Fruit fly (Drosophila melanogaster) whole organism, pupa: Measurements from ENCODE around the gene CG17292.

Experiments
- CG10348 ChIP-seq: fragments of 200-800 bp; sonication (Bioruptor generic); IDR thresholded peaks from 2 replicates; pipeline ENCODE4 v1.3.6; 2022; ENCODE audit warnings: missing biosample characterization, missing genetic modification characterization
- CG12605 ChIP-seq: fragments of 200-800 bp; sonication (Bioruptor generic); IDR thresholded peaks from 2 replicates; pipeline ENCODE4 v1.3.6; 2022; ENCODE audit warnings: missing biosample characterization, missing genetic modification characterization
- CG13204 ChIP-seq: fragments of 200-800 bp; sonication (Bioruptor generic); optimal IDR thresholded peaks from 2 replicates; lab custom pipeline; 2018; ENCODE audit warnings: missing biosample characterization, mild to moderate bottlenecking, missing genetic modification characterization, moderate library complexity
- CG14655 ChIP-seq: fragments of 200-800 bp; sonication (Bioruptor generic); optimal IDR thresholded peaks from 3 replicates; lab custom pipeline; 2017; ENCODE audit warnings: mild to moderate bottlenecking, missing biosample characterization, missing genetic modification reagents, missing genetic modification characterization
- CG15710 ChIP-seq: fragments of 200-800 bp; sonication (Bioruptor generic); optimal IDR thresholded peaks from 2 replicates; lab custom pipeline; 2018; ENCODE audit warnings: missing biosample characterization, mild to moderate bottlenecking, missing genetic modification characterization, moderate library complexity
- CG17806 ChIP-seq: fragments of 200-800 bp; sonication (Bioruptor generic); optimal IDR thresholded peaks from 2 replicates; lab custom pipeline; 2018; ENCODE audit warnings: missing biosample characterization, mild to moderate bottlenecking, missing genetic modification characterization, moderate library complexity
- CG32121 ChIP-seq: fragments of 200-800 bp; sonication (Bioruptor generic); IDR thresholded peaks from 2 replicates; pipeline ENCODE4 v1.3.6; 2022; ENCODE audit warnings: missing biosample characterization, missing genetic modification characterization
- CG34367 ChIP-seq: fragments of 200-800 bp; sonication (Bioruptor generic); optimal IDR thresholded peaks from 2 replicates; lab custom pipeline; 2018; ENCODE audit warnings: missing biosample characterization, mild to moderate bottlenecking, missing genetic modification characterization
- CG4496 ChIP-seq: fragments of 200-800 bp; sonication (Bioruptor generic); IDR thresholded peaks from 3 replicates; pipeline ENCODE4 v1.3.6; 2022; ENCODE audit warnings: missing biosample characterization, missing genetic modification characterization
- CG8159 ChIP-seq: fragments of 200-800 bp; sonication (Bioruptor generic); optimal IDR thresholded peaks from 3 replicates; lab custom pipeline; 2018; ENCODE audit warnings: missing biosample characterization, mild to moderate bottlenecking, missing genetic modification characterization, moderate library complexity
- CG8301 ChIP-seq: fragments of 200-800 bp; sonication (Bioruptor generic); optimal IDR thresholded peaks from 2 replicates; lab custom pipeline; 2018; ENCODE audit warnings: missing biosample characterization, mild to moderate bottlenecking, missing genetic modification characterization
- CG9948 ChIP-seq: fragments of 200-800 bp; sonication (Bioruptor generic); optimal IDR thresholded peaks from 2 replicates; lab custom pipeline; 2018; ENCODE audit warnings: missing biosample characterization, mild to moderate bottlenecking, missing genetic modification characterization, moderate library complexity
- D1 ChIP-seq: fragments of 200-800 bp; sonication (Bioruptor generic); optimal IDR thresholded peaks from 2 replicates; lab custom pipeline; 2018; ENCODE audit warnings: missing biosample characterization, mild to moderate bottlenecking, missing genetic modification characterization, moderate library complexity
- EcR ChIP-seq: fragments of 200-800 bp; sonication (Bioruptor generic); optimal IDR thresholded peaks from 3 replicates; lab custom pipeline; 2019; ENCODE audit warnings: missing biosample characterization, missing genetic modification characterization, mild to moderate bottlenecking, moderate library complexity, missing genetic modification reagents
- Ets98B ChIP-seq: fragments of 200-800 bp; sonication (Bioruptor generic); IDR thresholded peaks from 2 replicates; pipeline ENCODE4 v1.3.6; 2022; ENCODE audit warnings: missing biosample characterization, missing genetic modification characterization
- Pif1A ChIP-seq: fragments of 200-800 bp; sonication (Bioruptor generic); optimal IDR thresholded peaks from 3 replicates; lab custom pipeline; 2016; ENCODE audit warnings: missing biosample characterization, missing genetic modification characterization
- Pif1B ChIP-seq: fragments of 200-800 bp; sonication (Bioruptor generic); optimal IDR thresholded peaks from 3 replicates; lab custom pipeline; 2016; ENCODE audit warnings: missing biosample characterization, missing genetic modification characterization
- Snoo ChIP-seq: fragments of 200-800 bp; sonication (Bioruptor generic); optimal IDR thresholded peaks from 3 replicates; lab custom pipeline; 2017; ENCODE audit warnings: missing biosample characterization, mild to moderate bottlenecking, missing genetic modification characterization, inconsistent platforms
- fd96Ca ChIP-seq: fragments of 200-800 bp; sonication (Bioruptor generic); IDR thresholded peaks from 3 replicates; pipeline ENCODE4 v1.3.6; 2022; ENCODE audit warnings: missing biosample characterization, missing genetic modification characterization
- gl ChIP-seq: fragments of 200-800 bp; sonication (Bioruptor generic); optimal IDR thresholded peaks from 2 replicates; lab custom pipeline; 2018; ENCODE audit warnings: missing biosample characterization, mild to moderate bottlenecking, missing genetic modification characterization
- rn ChIP-seq: fragments of 200-800 bp; sonication (Bioruptor generic); IDR thresholded peaks from 2 replicates; pipeline ENCODE4 v1.3.6; 2022; ENCODE audit warnings: missing biosample characterization, missing genetic modification characterization

CG17292 gene

DNA sequence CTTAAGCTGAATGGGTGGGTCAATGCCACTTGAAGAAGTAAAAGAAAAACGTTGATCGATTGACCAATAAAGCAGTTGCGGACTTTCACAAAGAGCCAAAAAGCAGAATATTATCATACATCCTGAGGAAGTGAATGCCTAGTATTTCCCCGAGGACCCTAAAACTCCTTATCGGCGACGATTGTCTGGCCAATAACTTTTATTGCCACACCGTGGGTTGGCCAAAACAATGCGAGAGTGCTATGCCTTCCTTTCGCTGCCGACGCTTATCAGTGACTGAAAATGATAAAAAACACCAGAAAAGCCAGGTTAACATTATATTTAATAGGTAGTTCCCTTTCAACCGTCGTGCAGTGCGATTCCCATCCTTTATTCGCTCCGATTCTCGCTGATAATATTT is 18.4 kb upstream of the CG17292 start, which contains the start of gene Mur29B:
Mur29B (plus strand) TSS at position 324 of the 400 bp plus-strand sequence.
- no peak for TF ChIP-seq Pif1B (GFP tag; lab: Kevin White, UChicago)
- TF ChIP-seq fd96Ca (GFP tag; lab: Robert Waterston, UW): no peak
- no peak for TF ChIP-seq Ets98B
- no peak for TF ChIP-seq CG8301
- no peak for TF ChIP-seq CG14655 (GFP tag; lab: Kevin White, UChicago)
- no peak for TF ChIP-seq D1 (tag; lab: Kevin White, UChicago)
- TF ChIP-seq CG4496 (GFP tag; lab: Robert Waterston, UW): no peak
- no peak for TF ChIP-seq CG10348 (GFP tag; lab: Robert Waterston, UW)
- no peak for TF ChIP-seq EcR (GFP tag; lab: Kevin White, UChicago)
- TF ChIP-seq CG17806 (tag; lab: Kevin White, UChicago): no peak
- no peak for TF ChIP-seq CG13204 (GFP tag; lab: Kevin White, UChicago)
- no peak for TF ChIP-seq rn (GFP tag; lab: Robert Waterston, UW)
- TF ChIP-seq gl (tag; lab: Kevin White, UChicago): no peak

DNA sequence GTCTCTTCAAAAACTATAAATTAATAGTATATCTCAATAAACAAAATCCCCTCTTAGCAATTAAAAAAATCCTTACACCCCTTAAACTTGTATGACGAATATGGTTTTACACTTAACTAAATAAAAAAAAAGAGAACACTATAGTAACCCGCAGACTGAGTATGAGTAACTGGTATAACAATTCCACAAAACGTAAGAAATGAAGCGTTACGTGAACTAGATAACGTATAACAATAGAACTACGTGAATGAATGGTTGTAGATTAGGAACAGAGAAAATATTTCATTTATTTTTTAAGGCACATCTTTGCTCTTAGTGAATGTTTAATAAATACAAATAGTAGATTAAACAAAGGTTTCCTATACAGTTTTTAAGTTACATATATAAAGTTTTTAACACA is 14.8 kb upstream of the CG17292 start:
- TF ChIP-seq CG15710 (tag; lab: Kevin White, UChicago): no peak
- TF ChIP-seq CG8301: no peak
- TF ChIP-seq Pif1A (GFP tag; lab: Kevin White, UChicago): no peak
- no peak for TF ChIP-seq D1 (tag; lab: Kevin White, UChicago)
- no peak for TF ChIP-seq CG4496 (GFP tag; lab: Robert Waterston, UW)
- no peak for TF ChIP-seq rn (GFP tag; lab: Robert Waterston, UW)
- TF ChIP-seq EcR (GFP tag; lab: Kevin White, UChicago): no peak
- no peak for TF ChIP-seq CG17806 (tag; lab: Kevin White, UChicago)
- TF ChIP-seq, all 21 proteins: peak for 0

DNA sequence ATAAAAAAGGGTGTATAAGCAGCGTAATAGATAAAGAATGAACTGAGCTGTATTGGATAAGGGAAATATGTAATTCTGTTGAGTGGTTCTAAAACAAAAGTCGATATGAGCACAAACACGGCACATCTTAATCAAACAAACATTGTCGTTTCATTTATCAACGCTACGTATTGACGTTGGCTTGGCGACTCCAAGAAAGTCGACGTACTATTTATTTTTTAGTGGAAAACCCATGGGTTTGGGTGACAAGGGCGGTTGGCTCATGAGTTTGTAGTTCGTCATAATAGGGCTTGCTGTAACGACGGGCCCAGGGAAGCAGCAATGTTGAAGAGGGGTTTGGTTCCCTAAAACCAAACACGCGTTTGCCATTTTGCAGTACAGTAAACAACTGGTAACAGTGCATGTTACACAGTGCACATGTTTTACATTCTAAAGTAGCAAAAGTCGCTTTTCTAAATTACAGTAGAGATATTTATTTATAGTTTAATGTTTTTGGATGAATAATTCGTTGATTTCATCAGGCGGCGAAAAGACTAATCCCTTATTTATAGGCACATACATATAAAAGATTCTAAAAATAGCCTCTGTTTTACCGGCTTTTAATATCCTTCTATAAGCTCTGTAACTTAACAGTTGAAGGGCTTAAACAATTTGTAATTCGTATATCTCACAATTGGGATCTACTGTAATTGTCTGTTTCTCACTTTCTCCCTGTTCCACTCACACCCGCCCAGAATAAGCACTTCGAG is 8.9 kb upstream of the CG17292 start:
- TF ChIP-seq Snoo (peak; percentile 30), CG17806 (tag; lab: Kevin White, UChicago) (peak; percentile 38), CG34367 (tag; lab: Kevin White, UChicago) (peak; percentile 37), CG14655 (GFP tag; lab: Kevin White, UChicago) (peak; percentile 67), CG13204 (GFP tag; lab: Kevin White, UChicago) (no peak), CG8301 (peak; percentile 59), CG4496 (GFP tag; lab: Robert Waterston, UW) (peak; percentile 40; the same call in 1 of the 3 replicates), D1 (tag; lab: Kevin White, UChicago) (peak; percentile 7), Pif1B (GFP tag; lab: Kevin White, UChicago) (no peak), CG8159 (tag; lab: Kevin White, UChicago) (peak; percentile 56), CG15710 (tag; lab: Kevin White, UChicago) (peak; percentile 64), CG12605 (GFP tag; lab: Robert Waterston, UW) (no peak), gl (tag; lab: Kevin White, UChicago) (no peak), CG32121 (GFP tag; lab: Robert Waterston, UW) (no peak), Pif1A (GFP tag; lab: Kevin White, UChicago) (peak; percentile 46), fd96Ca (GFP tag; lab: Robert Waterston, UW) (no peak), EcR (GFP tag; lab: Kevin White, UChicago) (no peak), rn (GFP tag; lab: Robert Waterston, UW) (no peak), CG9948 (tag; lab: Kevin White, UChicago) (peak; percentile 57), CG10348 (GFP tag; lab: Robert Waterston, UW) (no peak), Ets98B (no peak)

DNA sequence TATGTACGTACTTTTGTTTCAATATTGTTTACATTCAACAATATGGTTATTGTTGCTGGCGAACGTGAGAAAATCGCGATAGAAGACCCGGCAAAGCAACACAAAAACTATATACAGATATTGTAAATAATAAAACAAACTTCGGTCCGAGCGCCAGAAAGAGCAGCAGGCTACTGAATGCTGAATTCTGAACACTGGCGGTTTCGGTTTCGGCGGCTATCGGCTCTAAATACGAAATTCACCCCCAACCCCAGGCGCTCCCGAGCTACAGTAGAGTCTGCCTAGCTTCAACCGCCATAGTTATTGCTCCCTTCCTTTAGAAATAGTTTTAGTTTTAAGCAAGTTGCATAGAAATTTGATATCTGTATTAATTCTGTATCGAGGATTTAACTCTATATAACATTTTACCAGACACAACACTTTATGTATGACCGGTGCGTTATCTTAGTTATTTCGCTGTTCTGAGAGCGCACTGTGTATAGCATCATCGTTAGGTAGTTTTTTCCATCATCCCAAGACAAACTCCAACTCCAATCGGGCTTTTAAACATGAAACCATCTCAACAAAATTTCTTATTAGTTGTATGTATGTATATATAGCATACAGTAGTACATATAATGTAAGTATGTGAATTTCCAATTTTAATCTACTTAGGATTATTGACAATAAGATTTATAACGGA is 7.8 kb upstream of the CG17292 start, which contains the start of gene CG7627:
CG7627 (minus strand) TSS at position 197 of the 682 bp plus-strand sequence.
- peak; percentile 58 for TF ChIP-seq CG8301
- TF ChIP-seq CG14655 (GFP tag; lab: Kevin White, UChicago): peak; percentile 68
- TF ChIP-seq Snoo: peak; percentile 49
- peak; percentile 51 for TF ChIP-seq CG9948 (tag; lab: Kevin White, UChicago)
- no peak for TF ChIP-seq EcR (GFP tag; lab: Kevin White, UChicago)
- TF ChIP-seq CG17806 (tag; lab: Kevin White, UChicago): peak; percentile 46
- TF ChIP-seq CG32121 (GFP tag; lab: Robert Waterston, UW): peak; percentile 54
- peak; percentile 59 for TF ChIP-seq CG12605 (GFP tag; lab: Robert Waterston, UW)
- TF ChIP-seq D1 (tag; lab: Kevin White, UChicago): no peak
- peak; percentile 43 for TF ChIP-seq Pif1A (GFP tag; lab: Kevin White, UChicago)
- TF ChIP-seq CG10348 (GFP tag; lab: Robert Waterston, UW): peak; percentile 35; the same call in 1 of the 2 replicates
- TF ChIP-seq fd96Ca (GFP tag; lab: Robert Waterston, UW): peak; percentile 78; the same call in 2 of the 3 replicates
- peak; percentile 26 for TF ChIP-seq CG34367 (tag; lab: Kevin White, UChicago)
- TF ChIP-seq Pif1B (GFP tag; lab: Kevin White, UChicago): peak; percentile 13
- peak; percentile 66 for TF ChIP-seq Ets98B
- no peak for TF ChIP-seq CG13204 (GFP tag; lab: Kevin White, UChicago)
- TF ChIP-seq gl (tag; lab: Kevin White, UChicago): peak; percentile 7
- peak; percentile 63 for TF ChIP-seq CG8159 (tag; lab: Kevin White, UChicago)
- peak; percentile 80 for TF ChIP-seq CG4496 (GFP tag; lab: Robert Waterston, UW)
- peak; percentile 40 for TF ChIP-seq CG15710 (tag; lab: Kevin White, UChicago)
- TF ChIP-seq rn (GFP tag; lab: Robert Waterston, UW): peak; percentile 45
